Worm (Caenorhabditis elegans) whole organism, late embryonic: ENCODE data around the gene R10H10.7.

ENCODE experiments used
- ets-4 ChIP-seq: sonication (generic microtip); optimal IDR thresholded peaks from 2 replicates; lab custom pipeline; 2016; ENCODE audit warnings: missing genetic modification characterization, missing compliant biosample characterization
- nhr-11 ChIP-seq: fragments of 150-350 bp; optimal IDR thresholded peaks from 2 replicates; lab custom pipeline; 2014; ENCODE audit warnings: missing biosample characterization, missing genetic modification characterization
- nhr-232 ChIP-seq: sonication (generic microtip); optimal IDR thresholded peaks from 2 replicates; lab custom pipeline; 2016; ENCODE audit warnings: missing genetic modification characterization, missing compliant biosample characterization
- pqm-1 ChIP-seq: sonication (generic microtip); optimal IDR thresholded peaks from 2 replicates; lab custom pipeline; 2016; ENCODE audit warnings: missing genetic modification characterization, missing compliant biosample characterization
- rnt-1 ChIP-seq: sonication (generic microtip); optimal IDR thresholded peaks from 2 replicates; lab custom pipeline; 2016; ENCODE audit warnings: missing genetic modification characterization, missing compliant biosample characterization

- no peak for TF ChIP-seq pqm-1 (tag; lab: Kevin White, UChicago)
- TF ChIP-seq nhr-11 (tag; lab: Kevin White, UChicago): no peak
- no peak for TF ChIP-seq rnt-1
- no peak for TF ChIP-seq nhr-232
- TF ChIP-seq ets-4 (tag; lab: Kevin White, UChicago): no peak
Measured at ce11 chrIV:10396827-10397226, 16.9 kb downstream of the R10H10.7 start.
